Fruit fly (Drosophila melanogaster): Measurements from ENCODE around the gene Cpr66D.

Cpr66D gene

dm6 chr3L:8628964-8629363 lies 11.3 kb upstream of the Cpr66D start (continued):
- no peak for TF ChIP-seq vnd (GFP tag; IDR thresholded peaks at IDR 0.05; ENCODE audit: partially characterized antibody)
- TF ChIP-seq tx (GFP tag; optimal IDR thresholded peaks at IDR 0.05): no peak
- no peak for TF ChIP-seq CG30020 (tag; optimal IDR thresholded peaks at IDR 0.05)
- peak; percentile 5 for TF ChIP-seq CG17802 (tag; optimal IDR thresholded peaks at IDR 0.05)
- no peak for TF ChIP-seq CG34224 (GFP tag; IDR thresholded peaks at IDR 0.05; ENCODE audit: partially characterized antibody)
- TF ChIP-seq C15 (GFP tag; IDR thresholded peaks at IDR 0.05): no peak
- TF ChIP-seq CG31388 (GFP tag; optimal IDR thresholded peaks at IDR 0.05): no peak
- no peak for TF ChIP-seq Lim3 (GFP tag; IDR thresholded peaks at IDR 0.05)
- TF ChIP-seq pan (optimal IDR thresholded peaks at IDR 0.05): no peak
- peak in 1 of 2 experiments; percentile 87 for TF ChIP-seq pan (GFP tag; optimal IDR thresholded peaks at IDR 0.05 in 1 of 2, IDR thresholded peaks at IDR 0.05 in 1 of 2)
- no peak for TF ChIP-seq sc (optimal IDR thresholded peaks at IDR 0.05)
- TF ChIP-seq sc (GFP tag; optimal IDR thresholded peaks at IDR 0.05): no peak
- peak; percentile 82 for TF ChIP-seq CG11504 (tag; optimal IDR thresholded peaks at IDR 0.05)
- TF ChIP-seq Jarid2 (GFP tag; optimal IDR thresholded peaks at IDR 0.05): peak; percentile 38
- no peak for TF ChIP-seq Opbp (GFP tag; IDR thresholded peaks at IDR 0.05; ENCODE audit: partially characterized antibody)
- TF ChIP-seq Hey (tag; optimal IDR thresholded peaks at IDR 0.05): no peak
- TF ChIP-seq CG10274 (GFP tag; optimal IDR thresholded peaks at IDR 0.05): no peak
- peak; percentile 85 for TF ChIP-seq HLH3B (GFP tag; IDR thresholded peaks at IDR 0.05)
- no peak for TF ChIP-seq Dad (GFP tag; optimal IDR thresholded peaks at IDR 0.05)
- no peak for TF ChIP-seq mld (GFP tag; IDR thresholded peaks at IDR 0.05; ENCODE audit: partially characterized antibody)
- TF ChIP-seq fd102C (GFP tag; optimal IDR thresholded peaks at IDR 0.05): no peak
- TF ChIP-seq Ssrp (tag; optimal IDR thresholded peaks at IDR 0.05): peak; percentile 42
- peak; percentile 11 for TF ChIP-seq CG8359 (GFP tag; optimal IDR thresholded peaks at IDR 0.05; ENCODE audit: borderline replicate concordance)
- no peak for TF ChIP-seq CG12299 (tag; optimal IDR thresholded peaks at IDR 0.05)
- TF ChIP-seq CG10654 (GFP tag; optimal IDR thresholded peaks at IDR 0.05): peak; percentile 40
- peak; percentile 29 for TF ChIP-seq nerfin-1 (tag; optimal IDR thresholded peaks at IDR 0.05)
- peak; percentile 58; the same call in 1 of the 2 replicates for TF ChIP-seq E2f2 (GFP tag; IDR thresholded peaks at IDR 0.05)
- TF ChIP-seq CG13775 (GFP tag; optimal IDR thresholded peaks at IDR 0.05): peak; percentile 33
- peak; percentile 82 for TF ChIP-seq CG6272 (GFP tag; IDR thresholded peaks at IDR 0.05)
- TF ChIP-seq p53 (GFP tag; optimal IDR thresholded peaks at IDR 0.05): no peak
- TF ChIP-seq Meics (GFP tag; optimal IDR thresholded peaks at IDR 0.05): peak; percentile 59
- peak in 1 of 3 experiments; percentile 42 for TF ChIP-seq lola (GFP tag; optimal IDR thresholded peaks at IDR 0.05)
- TF ChIP-seq trh (GFP tag; optimal IDR thresholded peaks at IDR 0.05): no peak
- TF ChIP-seq slp2 (GFP tag; optimal IDR thresholded peaks at IDR 0.05): no peak
- no peak for TF ChIP-seq sqz (GFP tag; optimal IDR thresholded peaks at IDR 0.05)
- no peak for TF ChIP-seq HLH4C (GFP tag; IDR thresholded peaks at IDR 0.05; ENCODE audit: partially characterized antibody)
- no peak for TF ChIP-seq inv (GFP tag; IDR thresholded peaks at IDR 0.05; ENCODE audit: partially characterized antibody)
- peak; percentile 59 for TF ChIP-seq CG7357 (GFP tag; IDR thresholded peaks at IDR 0.05)
- TF ChIP-seq CG15073 (GFP tag; optimal IDR thresholded peaks at IDR 0.05): no peak
- peak; percentile 51 for TF ChIP-seq gsb-n (tag; optimal IDR thresholded peaks at IDR 0.05)
- TF ChIP-seq NfI (GFP tag; optimal IDR thresholded peaks at IDR 0.05): peak; percentile 8
- no peak for TF ChIP-seq Bdp1 (GFP tag; optimal IDR thresholded peaks at IDR 0.05)
- peak; percentile 48 for TF ChIP-seq tin (GFP tag; optimal IDR thresholded peaks at IDR 0.05)
- TF ChIP-seq CG17328 (GFP tag; IDR thresholded peaks at IDR 0.05): peak; percentile 65
- TF ChIP-seq cad (GFP tag; optimal IDR thresholded peaks at IDR 0.05): no peak
- TF ChIP-seq CG10959 (GFP tag; IDR thresholded peaks at IDR 0.05): peak; percentile 38; the same call in 1 of the 2 replicates
- no peak for TF ChIP-seq sima (GFP tag; optimal IDR thresholded peaks at IDR 0.05)
- no peak for TF ChIP-seq Chrac-16 (GFP tag; optimal IDR thresholded peaks at IDR 0.05)
- TF ChIP-seq Ravus (GFP tag; IDR thresholded peaks at IDR 0.05): peak; percentile 45
- TF ChIP-seq Hr78 (GFP tag; optimal IDR thresholded peaks at IDR 0.05): peak in 1 of 2 experiments; percentile 49
- TF ChIP-seq D19B (GFP tag; optimal IDR thresholded peaks at IDR 0.05): peak; percentile 1
